Worm (Caenorhabditis elegans) whole organism, young adult: ENCODE data around the gene cyn-10.
A peak's percentile ranks its signal among the peaks of the same experiment; 100 is the strongest.

Source experiments
- B0019.2 ChIP-seq: fragments of 200-800 bp; sonication (Bioruptor generic); conservative IDR thresholded peaks from 2 replicates; pipeline ENCODE4 v1.3.6; 2022; ENCODE audit warnings: missing genetic modification reagents, missing genetic modification characterization, missing compliant biosample characterization
- D2030.7 ChIP-seq: fragments of 200-800 bp; sonication (Bioruptor generic); IDR thresholded peaks from 2 replicates; pipeline ENCODE4 v1.3.6; 2022; ENCODE audit warnings: missing genetic modification reagents, missing genetic modification characterization, missing compliant biosample characterization
- F37B4.10 ChIP-seq: fragments of 200-800 bp; sonication (Bioruptor generic); IDR thresholded peaks from 2 replicates; pipeline ENCODE4 v1.3.6; 2022; ENCODE audit warnings: missing genetic modification characterization, missing compliant biosample characterization
- F55B11.4 ChIP-seq: sonication (generic microtip); optimal IDR thresholded peaks from 2 replicates; lab custom pipeline; 2016; ENCODE audit warnings: missing compliant biosample characterization, missing genetic modification characterization, borderline replicate concordance; ENCODE audit not compliant: insufficient read depth
- F57C9.4 ChIP-seq: sonication (generic microtip); optimal IDR thresholded peaks from 2 replicates; lab custom pipeline; 2017; ENCODE audit warnings: mild to moderate bottlenecking, missing genetic modification characterization, missing compliant biosample characterization
- K11D2.4 ChIP-seq: fragments of 200-800 bp; sonication (Bioruptor generic); IDR thresholded peaks from 2 replicates; pipeline ENCODE4 v1.3.6; 2022; ENCODE audit warnings: missing genetic modification reagents, missing genetic modification characterization, missing compliant biosample characterization
- K12H6.12 ChIP-seq: fragments of 200-800 bp; sonication (Bioruptor generic); optimal IDR thresholded peaks from 2 replicates; lab custom pipeline; 2018; ENCODE audit warnings: mild to moderate bottlenecking, missing genetic modification characterization, missing compliant biosample characterization
- T26A5.8 ChIP-seq: sonication (generic microtip); optimal IDR thresholded peaks from 2 replicates; lab custom pipeline; 2016; ENCODE audit warnings: missing genetic modification characterization, missing compliant biosample characterization
- Y53F4B.3 ChIP-seq: fragments of 200-800 bp; sonication (Bioruptor generic); IDR thresholded peaks from 2 replicates; pipeline ENCODE4 v1.3.6; 2022; ENCODE audit warnings: missing genetic modification reagents, missing genetic modification characterization, missing compliant biosample characterization
- Y53G8AR.9 ChIP-seq: fragments of 200-800 bp; sonication (Bioruptor generic); conservative IDR thresholded peaks from 2 replicates; pipeline ENCODE4 v1.3.6; 2022; ENCODE audit warnings: missing genetic modification reagents, missing genetic modification characterization, missing compliant biosample characterization
- Y95B8A.8 ChIP-seq: fragments of 200-800 bp; sonication (Bioruptor generic); IDR thresholded peaks from 2 replicates; pipeline ENCODE4 v1.3.6; 2022; ENCODE audit warnings: missing genetic modification reagents, missing genetic modification characterization, missing compliant biosample characterization
- akir-1 ChIP-seq: fragments of 200-800 bp; sonication (Bioruptor generic); optimal IDR thresholded peaks from 2 replicates; lab custom pipeline; 2018; ENCODE audit warnings: mild to moderate bottlenecking, missing genetic modification characterization, moderate library complexity, missing compliant biosample characterization
- aptf-3 ChIP-seq: fragments of 200-800 bp; sonication (Bioruptor generic); IDR thresholded peaks from 2 replicates; pipeline ENCODE4 v1.3.6; 2022; ENCODE audit warnings: missing genetic modification characterization, missing compliant biosample characterization
- atf-7 ChIP-seq: sonication (generic microtip); optimal IDR thresholded peaks from 2 replicates; lab custom pipeline; 2017; ENCODE audit warnings: mild to moderate bottlenecking, missing genetic modification characterization, missing compliant biosample characterization
- attf-3 ChIP-seq: fragments of 200-800 bp; sonication (Bioruptor generic); conservative IDR thresholded peaks from 2 replicates; pipeline ENCODE4 v1.3.6; 2022; ENCODE audit warnings: missing genetic modification reagents, missing genetic modification characterization, missing compliant biosample characterization
- bed-2 ChIP-seq: fragments of 200-800 bp; sonication (Bioruptor generic); IDR thresholded peaks from 2 replicates; pipeline ENCODE4 v1.3.6; 2022; ENCODE audit warnings: missing genetic modification reagents, missing genetic modification characterization, missing compliant biosample characterization
- cebp-1 ChIP-seq, 2 experiments: fragments of 200-800 bp in 1 of 2; sonication (Bioruptor generic) in 1 of 2; sonication (generic microtip) in 1 of 2; IDR thresholded peaks in 1 of 2; optimal IDR thresholded peaks in 1 of 2; 2 replicates each; pipeline versions ENCODE4 v1.3.6 to Lab custom; 2017 to 2022; ENCODE audit warnings: missing compliant biosample characterization in 2 of 2, missing genetic modification characterization in 2 of 2, mild to moderate bottlenecking in 1 of 2, missing genetic modification reagents in 1 of 2, moderate library complexity in 1 of 2
- cebp-2 ChIP-seq: fragments of 200-800 bp; sonication (Bioruptor generic); IDR thresholded peaks from 2 replicates; pipeline ENCODE4 v1.3.6; 2022; ENCODE audit warnings: missing genetic modification characterization, missing compliant biosample characterization
- ceh-27 ChIP-seq: fragments of 200-800 bp; sonication (Bioruptor generic); optimal IDR thresholded peaks from 2 replicates; lab custom pipeline; 2018; ENCODE audit warnings: mild to moderate bottlenecking, missing genetic modification characterization, moderate library complexity, missing compliant biosample characterization
- ceh-40 ChIP-seq: fragments of 200-800 bp; sonication (Bioruptor generic); IDR thresholded peaks from 2 replicates; pipeline ENCODE4 v1.3.6; 2022; ENCODE audit warnings: missing genetic modification characterization, missing compliant biosample characterization
- ceh-91 ChIP-seq: fragments of 200-800 bp; sonication (Bioruptor generic); IDR thresholded peaks from 2 replicates; pipeline ENCODE4 v1.3.6; 2022; ENCODE audit warnings: missing genetic modification reagents, missing genetic modification characterization, missing compliant biosample characterization
- egl-44 ChIP-seq: fragments of 200-800 bp; sonication (Bioruptor generic); IDR thresholded peaks from 2 replicates; pipeline ENCODE4 v1.3.6; 2022; ENCODE audit warnings: missing genetic modification reagents, missing genetic modification characterization, missing compliant biosample characterization
- egrh-3 ChIP-seq: fragments of 200-800 bp; sonication (Bioruptor generic); IDR thresholded peaks from 2 replicates; pipeline ENCODE4 v1.3.6; 2022; ENCODE audit warnings: missing genetic modification reagents, missing genetic modification characterization, missing compliant biosample characterization
- ets-4 ChIP-seq: fragments of 200-800 bp; sonication (Bioruptor generic); optimal IDR thresholded peaks from 2 replicates; lab custom pipeline; 2018; ENCODE audit warnings: mild to moderate bottlenecking, missing genetic modification characterization, missing compliant biosample characterization
- him-1 ChIP-seq: sonication (generic microtip); optimal IDR thresholded peaks from 2 replicates; lab custom pipeline; 2016; ENCODE audit warnings: missing genotype, missing genetic modification reagents, missing genetic modification characterization, missing compliant biosample characterization
- hlh-26 ChIP-seq: fragments of 200-800 bp; sonication (Bioruptor generic); conservative IDR thresholded peaks from 2 replicates; pipeline ENCODE4 v1.3.6; 2022; ENCODE audit warnings: missing genetic modification reagents, missing genetic modification characterization, missing compliant biosample characterization
- hmg-1.2 ChIP-seq: fragments of 200-800 bp; sonication (Bioruptor generic); IDR thresholded peaks from 2 replicates; pipeline ENCODE4 v1.3.6; 2022; ENCODE audit warnings: missing genetic modification reagents, missing genetic modification characterization, missing compliant biosample characterization
- hmg-20 ChIP-seq: fragments of 200-800 bp; sonication (Bioruptor generic); IDR thresholded peaks from 2 replicates; pipeline ENCODE4 v1.3.6; 2022; ENCODE audit warnings: missing genetic modification reagents, missing genetic modification characterization, missing compliant biosample characterization
- let-526 ChIP-seq: fragments of 200-800 bp; sonication (Bioruptor generic); IDR thresholded peaks from 2 replicates; pipeline ENCODE4 v1.3.6; 2022; ENCODE audit warnings: missing genetic modification reagents, missing genetic modification characterization, missing compliant biosample characterization
- lin-26 ChIP-seq: fragments of 200-800 bp; sonication (Bioruptor generic); IDR thresholded peaks from 2 replicates; pipeline ENCODE4 v1.3.6; 2022; ENCODE audit warnings: missing genetic modification reagents, missing genetic modification characterization, missing compliant biosample characterization
- lin-40 ChIP-seq: sonication (generic microtip); optimal IDR thresholded peaks from 2 replicates; lab custom pipeline; 2016; ENCODE audit warnings: missing genetic modification characterization, mild to moderate bottlenecking, missing compliant biosample characterization, missing genotype, missing genetic modification reagents
- lsy-27 ChIP-seq: sonication (generic microtip); optimal IDR thresholded peaks from 2 replicates; lab custom pipeline; 2017; ENCODE audit warnings: missing genetic modification characterization, mild to moderate bottlenecking, missing compliant biosample characterization, antibody characterized with exemption, missing genotype, borderline replicate concordance; ENCODE audit not compliant: insufficient read depth
- madf-10 ChIP-seq: sonication (generic microtip); optimal IDR thresholded peaks from 2 replicates; lab custom pipeline; 2016; ENCODE audit warnings: mild to moderate bottlenecking, missing genetic modification characterization, missing compliant biosample characterization
- madf-3 ChIP-seq: fragments of 200-800 bp; sonication (Bioruptor generic); IDR thresholded peaks from 2 replicates; pipeline ENCODE4 v1.3.6; 2022; ENCODE audit warnings: missing genetic modification reagents, missing genetic modification characterization, missing compliant biosample characterization
- madf-8 ChIP-seq: fragments of 200-800 bp; sonication (Bioruptor generic); conservative IDR thresholded peaks from 2 replicates; pipeline ENCODE4 v1.3.6; 2022; ENCODE audit warnings: missing genetic modification reagents, missing genetic modification characterization, missing compliant biosample characterization
- mel-28 ChIP-seq: sonication (generic microtip); optimal IDR thresholded peaks from 2 replicates; lab custom pipeline; 2016; ENCODE audit warnings: borderline replicate concordance, mild to moderate bottlenecking, missing genetic modification characterization, missing compliant biosample characterization
- mes-4 ChIP-seq: sonication (generic microtip); optimal IDR thresholded peaks from 2 replicates; lab custom pipeline; 2016; ENCODE audit warnings: missing genotype, missing genetic modification characterization, missing compliant biosample characterization
- mxl-1 ChIP-seq: sonication (generic microtip); optimal IDR thresholded peaks from 2 replicates; lab custom pipeline; 2016; ENCODE audit warnings: missing genetic modification characterization, missing compliant biosample characterization
- nhr-27 ChIP-seq: fragments of 200-800 bp; sonication (Bioruptor generic); optimal IDR thresholded peaks from 2 replicates; lab custom pipeline; 2018; ENCODE audit warnings: mild to moderate bottlenecking, missing genetic modification characterization, moderate library complexity, missing compliant biosample characterization
- nhr-90 ChIP-seq: sonication (generic microtip); optimal IDR thresholded peaks from 2 replicates; lab custom pipeline; 2016; ENCODE audit warnings: missing genotype, mild to moderate bottlenecking, missing genetic modification characterization, missing compliant biosample characterization
- rpc-1 ChIP-seq, 2 experiments: fragments of 150-350 bp in 1 of 2; sonication (generic microtip) in 1 of 2; optimal IDR thresholded peaks; 2 replicates each; lab custom pipeline; 2014 to 2018; ENCODE audit warnings: missing biosample characterization in 1 of 2, missing genetic modification characterization in 1 of 2, missing genetic modification reagents in 1 of 2, missing genotype in 1 of 2
- snpc-1.1 ChIP-seq: sonication (generic microtip); optimal IDR thresholded peaks from 2 replicates; lab custom pipeline; 2017; ENCODE audit warnings: missing genetic modification characterization, mild to moderate bottlenecking, missing compliant biosample characterization, antibody characterized with exemption, moderate library complexity, missing genotype, missing genetic modification reagents; ENCODE audit not compliant: insufficient read depth
- somi-1 ChIP-seq: fragments of 200-800 bp; sonication (Bioruptor generic); optimal IDR thresholded peaks from 2 replicates; lab custom pipeline; 2018; ENCODE audit warnings: mild to moderate bottlenecking, missing genetic modification characterization, missing compliant biosample characterization
- sptf-2 ChIP-seq: fragments of 200-800 bp; sonication (Bioruptor generic); optimal IDR thresholded peaks from 2 replicates; lab custom pipeline; 2018; ENCODE audit warnings: mild to moderate bottlenecking, missing genetic modification characterization, missing compliant biosample characterization
- tbx-9 ChIP-seq: sonication (generic microtip); optimal IDR thresholded peaks from 2 replicates; lab custom pipeline; 2016; ENCODE audit warnings: borderline replicate concordance, missing genetic modification characterization, inconsistent platforms, missing compliant biosample characterization
- unc-130 ChIP-seq: sonication (generic microtip); optimal IDR thresholded peaks from 2 replicates; lab custom pipeline; 2016; ENCODE audit warnings: missing genetic modification reagents, missing genetic modification characterization, missing compliant biosample characterization
- ztf-26 ChIP-seq: sonication (generic microtip); optimal IDR thresholded peaks from 2 replicates; lab custom pipeline; 2017; ENCODE audit warnings: missing genetic modification characterization, missing compliant biosample characterization

cyn-10 gene

ce11 chrII:6951250-6951806 lies 38.2 kb upstream of the cyn-10 start, which contains the start of the genes malt-1 and ceh-38 (continued):
- no peak for TF ChIP-seq Y53G8AR.9 (GFP tag; lab: Robert Waterston, UW)
- no peak for TF ChIP-seq nhr-27 (tag; lab: Kevin White, UChicago)
- no peak for TF ChIP-seq rpc-1 (optimal IDR thresholded peaks at IDR 0.05; lab: Kevin White, UChicago)
- no peak for TF ChIP-seq rpc-1 (tag; optimal IDR thresholded peaks at IDR 0.05; lab: Kevin White, UChicago)
- TF ChIP-seq snpc-1.1 (tag; lab: Kevin White, UChicago) = peak; percentile 0
- TF ChIP-seq K12H6.12 (tag; lab: Kevin White, UChicago) = peak; percentile 94
- no peak for TF ChIP-seq B0019.2 (GFP tag; lab: Robert Waterston, UW)
- peak; percentile 86 for TF ChIP-seq hmg-1.2 (GFP tag; lab: Robert Waterston, UW)
- 0 out of 2 replicates have a peak, but pooled peaks have one; percentile 41 for TF ChIP-seq let-526
- TF ChIP-seq bed-2 = no peak
- TF ChIP-seq mxl-1 (tag; lab: Kevin White, UChicago) = no peak
- no peak for TF ChIP-seq unc-130
- peak; percentile 52 for TF ChIP-seq ztf-26 (tag; lab: Kevin White, UChicago)
- no peak for TF ChIP-seq aptf-3
- TF ChIP-seq akir-1 (GFP tag; lab: Kevin White, UChicago) = peak; percentile 17
- no peak for TF ChIP-seq D2030.7 (GFP tag; lab: Robert Waterston, UW)
- no peak for TF ChIP-seq madf-8 (GFP tag; lab: Robert Waterston, UW)
- TF ChIP-seq ceh-91 (GFP tag; lab: Robert Waterston, UW) = no peak
- TF ChIP-seq egl-44 (GFP tag; lab: Robert Waterston, UW) = no peak
- TF ChIP-seq egrh-3 (GFP tag; lab: Robert Waterston, UW) = no peak
- 0 out of 2 replicates have a peak, but pooled peaks have one; percentile 7 for TF ChIP-seq madf-3
- TF ChIP-seq lsy-27 = no peak
- peak; percentile 84 for TF ChIP-seq madf-10
- peak; percentile 58; the same call in 1 of the 2 replicates for TF ChIP-seq K11D2.4 (GFP tag; lab: Robert Waterston, UW)
- TF ChIP-seq mes-4 (tag; lab: Kevin White, UChicago) = no peak
- no peak for TF ChIP-seq tbx-9
- TF ChIP-seq Y95B8A.8 (GFP tag; lab: Robert Waterston, UW) = no peak
- TF ChIP-seq lin-40 (tag; lab: Kevin White, UChicago) = peak; percentile 92
- no peak for TF ChIP-seq nhr-90
- peak; percentile 62 for TF ChIP-seq attf-3 (GFP tag; lab: Robert Waterston, UW)
- TF ChIP-seq cebp-2 = no peak
- no peak for TF ChIP-seq T26A5.8
- TF ChIP-seq somi-1 (GFP tag; lab: Kevin White, UChicago) = peak; percentile 56
- no peak for TF ChIP-seq ets-4 (GFP tag; lab: Kevin White, UChicago)
- TF ChIP-seq F37B4.10 = no peak
- no peak for TF ChIP-seq ceh-40 (GFP tag; lab: Robert Waterston, UW)
- TF ChIP-seq sptf-2 (GFP tag; lab: Kevin White, UChicago) = no peak
- peak; percentile 83 for TF ChIP-seq ceh-27 (GFP tag; lab: Kevin White, UChicago)
- TF ChIP-seq F57C9.4 (tag; lab: Kevin White, UChicago) = no peak
- 0 out of 2 replicates have a peak, but pooled peaks have one; percentile 41 for TF ChIP-seq lin-26
- TF ChIP-seq atf-7 (tag; lab: Kevin White, UChicago) = peak; percentile 79
- TF ChIP-seq hlh-26 (GFP tag; lab: Robert Waterston, UW) = no peak
- TF ChIP-seq mel-28 = no peak
- TF ChIP-seq hmg-20 = no peak
- TF ChIP-seq him-1 (tag; lab: Kevin White, UChicago) = no peak
- no peak for TF ChIP-seq Y53F4B.3
- peak; percentile 63; the same call in 1 of the 2 replicates for TF ChIP-seq cebp-1 (GFP tag; IDR thresholded peaks at IDR 0.05; lab: Robert Waterston, UW)
- TF ChIP-seq cebp-1 (tag; optimal IDR thresholded peaks at IDR 0.05; lab: Kevin White, UChicago) = peak; percentile 90
- TF ChIP-seq F55B11.4 (tag; lab: Kevin White, UChicago) = no peak
